Fruit fly (Drosophila melanogaster): ENCODE data around the gene CG11892.

DNA sequence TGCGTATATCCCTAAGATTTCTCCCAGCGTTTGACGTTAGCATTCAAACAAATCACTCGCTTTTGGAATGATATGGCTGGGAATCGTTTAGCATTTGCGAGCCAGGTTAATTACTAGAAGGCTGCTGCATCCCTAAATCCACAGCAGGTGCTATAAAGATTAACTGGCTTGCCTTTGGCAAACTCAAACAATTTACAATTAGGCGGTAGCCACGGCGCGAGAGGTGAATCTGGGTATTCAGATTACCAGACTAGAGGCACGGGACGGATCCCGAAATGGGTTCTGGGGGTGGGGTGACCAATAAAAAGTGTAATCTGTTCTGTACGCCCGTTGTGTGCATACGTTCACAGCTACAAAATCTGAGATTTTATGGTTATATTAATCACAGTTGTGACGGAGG is at the start of gene CG11892:
- no peak for TF ChIP-seq pan (optimal IDR thresholded peaks at IDR 0.05)
- TF ChIP-seq Dll (optimal IDR thresholded peaks at IDR 0.05) = no peak
- TF ChIP-seq CG8478 (optimal IDR thresholded peaks at IDR 0.05) = no peak
- no peak for TF ChIP-seq usp (GFP tag; optimal IDR thresholded peaks at IDR 0.05)
- no peak for TF ChIP-seq psq (optimal IDR thresholded peaks at IDR 0.05)

All from whole organism.